Fruit fly (Drosophila melanogaster): ENCODE data around the gene CG14377.

The CG14377 gene

dm6 chr3R:13366561-13367518 is 30.8 kb upstream of the CG14377 start, which contains the start of gene Elp6 (continued):
- peak; percentile 47 for TF ChIP-seq CG10543 (GFP tag; optimal IDR thresholded peaks at IDR 0.05)
- TF ChIP-seq CG2678 (tag; optimal IDR thresholded peaks at IDR 0.05) = peak; percentile 85
- TF ChIP-seq CG13424 (tag; optimal IDR thresholded peaks at IDR 0.05) = peak; percentile 67
- no peak for TF ChIP-seq CG16779 (GFP tag; IDR thresholded peaks at IDR 0.05)
- no peak for TF ChIP-seq Doc2 (GFP tag; IDR thresholded peaks at IDR 0.05)
- no peak for TF ChIP-seq CG7987 (GFP tag; optimal IDR thresholded peaks at IDR 0.05)
- peak; percentile 77; the same call in 2 of the 3 replicates for TF ChIP-seq CG11456 (GFP tag; IDR thresholded peaks at IDR 0.05)
- peak; percentile 32; the same call in 1 of the 2 replicates for TF ChIP-seq CG3847 (GFP tag; IDR thresholded peaks at IDR 0.05)
- TF ChIP-seq CG1529 (GFP tag; optimal IDR thresholded peaks at IDR 0.05) = no peak
- peak; percentile 48 for TF ChIP-seq NfI (GFP tag; optimal IDR thresholded peaks at IDR 0.05)
- TF ChIP-seq kay (GFP tag; optimal IDR thresholded peaks at IDR 0.05) = peak; percentile 29
- TF ChIP-seq Atf6 (GFP tag; IDR thresholded peaks at IDR 0.05) = peak; percentile 50; the same call in 1 of the 2 replicates
- TF ChIP-seq CG12659 (GFP tag; optimal IDR thresholded peaks at IDR 0.05) = peak; percentile 58
- peak; percentile 33 for TF ChIP-seq CG6272 (GFP tag; IDR thresholded peaks at IDR 0.05)
- no peak for TF ChIP-seq Mes4 (GFP tag; optimal IDR thresholded peaks at IDR 0.05)
- 0 out of 2 replicates have a peak, but pooled peaks have one; percentile 10 for TF ChIP-seq CkIIα-i1 (GFP tag; IDR thresholded peaks at IDR 0.05)
- no peak for TF ChIP-seq bigmax (GFP tag; optimal IDR thresholded peaks at IDR 0.05)
- TF ChIP-seq HLH4C (GFP tag; IDR thresholded peaks at IDR 0.05; ENCODE audit: partially characterized antibody) = no peak
- TF ChIP-seq Vsx1 (GFP tag; optimal IDR thresholded peaks at IDR 0.05) = peak; percentile 38
- TF ChIP-seq CG10321 (GFP tag; IDR thresholded peaks at IDR 0.05) = no peak
- peak; percentile 54 for TF ChIP-seq dm (GFP tag; optimal IDR thresholded peaks at IDR 0.05)
- peak; percentile 49 for TF ChIP-seq shn (GFP tag; optimal IDR thresholded peaks at IDR 0.05)
- TF ChIP-seq CG13894 (tag; optimal IDR thresholded peaks at IDR 0.05) = peak; percentile 32
- TF ChIP-seq sisA (GFP tag; IDR thresholded peaks at IDR 0.05) = peak; percentile 63; the same call in 1 of the 2 replicates
- TF ChIP-seq CG17912 (GFP tag; optimal IDR thresholded peaks at IDR 0.05) = no peak
- 0 out of 3 replicates have a peak, but pooled peaks have one; percentile 20 for TF ChIP-seq ken (GFP tag; IDR thresholded peaks at IDR 0.05)
- TF ChIP-seq CG16813 (GFP tag; IDR thresholded peaks at IDR 0.05; ENCODE audit: partially characterized antibody) = no peak
- TF ChIP-seq CrebB (tag; optimal IDR thresholded peaks at IDR 0.05) = no peak
- peak; percentile 34 for TF ChIP-seq fd3F (GFP tag; optimal IDR thresholded peaks at IDR 0.05)
- peak; percentile 60; the same call in 1 of the 2 replicates for TF ChIP-seq MBD-R2 (GFP tag; IDR thresholded peaks at IDR 0.05)
- peak; percentile 93 for TF ChIP-seq sens (GFP tag)
- peak; percentile 44 for TF ChIP-seq gro (GFP tag; optimal IDR thresholded peaks at IDR 0.05)
- peak; percentile 63; the same call in 1 of the 2 replicates for TF ChIP-seq ranshi (GFP tag; IDR thresholded peaks at IDR 0.05)
- TF ChIP-seq esg (GFP tag; conservative IDR thresholded peaks at IDR 0.05) = peak; percentile 64
- TF ChIP-seq gce (GFP tag; IDR thresholded peaks at IDR 0.05) = peak; percentile 39; the same call in 1 of the 3 replicates
- no peak for TF ChIP-seq CG15479 (GFP tag; optimal IDR thresholded peaks at IDR 0.05)
- no peak for TF ChIP-seq NC2β (GFP tag; optimal IDR thresholded peaks at IDR 0.05)
- peak; percentile 39 for TF ChIP-seq bab2 (GFP tag; optimal IDR thresholded peaks at IDR 0.05)
- TF ChIP-seq CG4360 (GFP tag; IDR thresholded peaks at IDR 0.05) = no peak
- no peak for TF ChIP-seq CG1832 (GFP tag; optimal IDR thresholded peaks at IDR 0.05)
- TF ChIP-seq pzg (GFP tag; optimal IDR thresholded peaks at IDR 0.05) = peak; percentile 46
- TF ChIP-seq CG12071 (GFP tag; optimal IDR thresholded peaks at IDR 0.05) = no peak
- peak in 1 of 2 experiments; percentile 25 for TF ChIP-seq Eip74EF (GFP tag; optimal IDR thresholded peaks at IDR 0.05)
- peak; percentile 59 for TF ChIP-seq CG9797 (GFP tag; optimal IDR thresholded peaks at IDR 0.05)
- 0 out of 2 replicates have a peak, but pooled peaks have one; percentile 25 for TF ChIP-seq Gsc (GFP tag; IDR thresholded peaks at IDR 0.05)
- TF ChIP-seq CG16815 (GFP tag; optimal IDR thresholded peaks at IDR 0.05) = peak; percentile 56
- peak; percentile 72 for TF ChIP-seq fu2 (GFP tag; optimal IDR thresholded peaks at IDR 0.05)
- TF ChIP-seq row (GFP tag; IDR thresholded peaks at IDR 0.05) = peak; percentile 62
